Worm (Caenorhabditis elegans) whole organism, young adult: ENCODE results near the gene dct-6.

Source experiments
- B0336.3 ChIP-seq: fragments of 200-800 bp; sonication (Bioruptor generic); IDR thresholded peaks from 2 replicates; pipeline ENCODE4 v1.3.6; 2022; ENCODE audit warnings: missing genetic modification characterization, missing compliant biosample characterization
- C06A6.2 ChIP-seq: fragments of 200-800 bp; sonication (Bioruptor generic); conservative IDR thresholded peaks from 2 replicates; pipeline ENCODE4 v1.3.6; 2022; ENCODE audit warnings: missing genetic modification characterization, missing compliant biosample characterization
- C17E4.6 ChIP-seq: fragments of 200-800 bp; sonication (Bioruptor generic); IDR thresholded peaks from 2 replicates; pipeline ENCODE4 v1.3.6; 2022; ENCODE audit warnings: missing genetic modification reagents, missing genetic modification characterization, missing compliant biosample characterization
- F10E7.11 ChIP-seq: sonication (generic microtip); optimal IDR thresholded peaks from 2 replicates; lab custom pipeline; 2017; ENCODE audit warnings: mild to moderate bottlenecking, missing genetic modification characterization, moderate library complexity, missing compliant biosample characterization
- F55B11.4 ChIP-seq: sonication (generic microtip); optimal IDR thresholded peaks from 2 replicates; lab custom pipeline; 2016; ENCODE audit warnings: missing compliant biosample characterization, missing genetic modification characterization, borderline replicate concordance; ENCODE audit not compliant: insufficient read depth
- F57A8.1 ChIP-seq: fragments of 200-800 bp; sonication (Bioruptor generic); optimal IDR thresholded peaks from 2 replicates; lab custom pipeline; 2018; ENCODE audit warnings: mild to moderate bottlenecking, missing genetic modification characterization, moderate library complexity, missing compliant biosample characterization
- F57C9.4 ChIP-seq: sonication (generic microtip); optimal IDR thresholded peaks from 2 replicates; lab custom pipeline; 2017; ENCODE audit warnings: mild to moderate bottlenecking, missing genetic modification characterization, missing compliant biosample characterization
- K12H6.12 ChIP-seq: fragments of 200-800 bp; sonication (Bioruptor generic); optimal IDR thresholded peaks from 2 replicates; lab custom pipeline; 2018; ENCODE audit warnings: mild to moderate bottlenecking, missing genetic modification characterization, missing compliant biosample characterization
- Y53F4B.3 ChIP-seq: fragments of 200-800 bp; sonication (Bioruptor generic); IDR thresholded peaks from 2 replicates; pipeline ENCODE4 v1.3.6; 2022; ENCODE audit warnings: missing genetic modification reagents, missing genetic modification characterization, missing compliant biosample characterization
- Y95B8A.8 ChIP-seq: fragments of 200-800 bp; sonication (Bioruptor generic); IDR thresholded peaks from 2 replicates; pipeline ENCODE4 v1.3.6; 2022; ENCODE audit warnings: missing genetic modification reagents, missing genetic modification characterization, missing compliant biosample characterization
- aptf-2 ChIP-seq: fragments of 200-800 bp; sonication (Bioruptor generic); conservative IDR thresholded peaks from 2 replicates; pipeline ENCODE4 v1.3.6; 2022; ENCODE audit warnings: missing genetic modification reagents, missing genetic modification characterization, missing compliant biosample characterization
- aptf-3 ChIP-seq: fragments of 200-800 bp; sonication (Bioruptor generic); IDR thresholded peaks from 2 replicates; pipeline ENCODE4 v1.3.6; 2022; ENCODE audit warnings: missing genetic modification characterization, missing compliant biosample characterization
- atf-7 ChIP-seq: sonication (generic microtip); optimal IDR thresholded peaks from 2 replicates; lab custom pipeline; 2017; ENCODE audit warnings: mild to moderate bottlenecking, missing genetic modification characterization, missing compliant biosample characterization
- attf-3 ChIP-seq: fragments of 200-800 bp; sonication (Bioruptor generic); conservative IDR thresholded peaks from 2 replicates; pipeline ENCODE4 v1.3.6; 2022; ENCODE audit warnings: missing genetic modification reagents, missing genetic modification characterization, missing compliant biosample characterization
- attf-5 ChIP-seq: fragments of 200-800 bp; sonication (Bioruptor generic); optimal IDR thresholded peaks from 2 replicates; lab custom pipeline; 2018; ENCODE audit warnings: mild to moderate bottlenecking, missing genetic modification characterization, missing compliant biosample characterization
- ccch-3 ChIP-seq: fragments of 200-800 bp; sonication (Bioruptor generic); optimal IDR thresholded peaks from 2 replicates; lab custom pipeline; 2018; ENCODE audit warnings: mild to moderate bottlenecking, missing genetic modification characterization, missing compliant biosample characterization
- ceh-27 ChIP-seq: fragments of 200-800 bp; sonication (Bioruptor generic); optimal IDR thresholded peaks from 2 replicates; lab custom pipeline; 2018; ENCODE audit warnings: mild to moderate bottlenecking, missing genetic modification characterization, moderate library complexity, missing compliant biosample characterization
- ceh-40 ChIP-seq: fragments of 200-800 bp; sonication (Bioruptor generic); IDR thresholded peaks from 2 replicates; pipeline ENCODE4 v1.3.6; 2022; ENCODE audit warnings: missing genetic modification characterization, missing compliant biosample characterization
- ceh-79 ChIP-seq: sonication (generic microtip); optimal IDR thresholded peaks from 2 replicates; lab custom pipeline; 2017; ENCODE audit warnings: mild to moderate bottlenecking, missing genetic modification characterization, missing compliant biosample characterization
- chd-7 ChIP-seq: sonication (generic microtip); optimal IDR thresholded peaks from 2 replicates; lab custom pipeline; 2016; ENCODE audit warnings: mild to moderate bottlenecking, missing genetic modification characterization, moderate library complexity, missing compliant biosample characterization
- dox-1 ChIP-seq: fragments of 200-800 bp; sonication (Bioruptor generic); IDR thresholded peaks from 2 replicates; pipeline ENCODE4 v1.3.6; 2022; ENCODE audit warnings: missing genetic modification reagents, missing genetic modification characterization, missing compliant biosample characterization
- dpff-1 ChIP-seq: sonication (generic microtip); optimal IDR thresholded peaks from 2 replicates; lab custom pipeline; 2017; ENCODE audit warnings: mild to moderate bottlenecking, missing genetic modification characterization, missing compliant biosample characterization
- egl-44 ChIP-seq: fragments of 200-800 bp; sonication (Bioruptor generic); IDR thresholded peaks from 2 replicates; pipeline ENCODE4 v1.3.6; 2022; ENCODE audit warnings: missing genetic modification reagents, missing genetic modification characterization, missing compliant biosample characterization
- egrh-3 ChIP-seq: fragments of 200-800 bp; sonication (Bioruptor generic); IDR thresholded peaks from 2 replicates; pipeline ENCODE4 v1.3.6; 2022; ENCODE audit warnings: missing genetic modification reagents, missing genetic modification characterization, missing compliant biosample characterization
- him-1 ChIP-seq: sonication (generic microtip); optimal IDR thresholded peaks from 2 replicates; lab custom pipeline; 2016; ENCODE audit warnings: missing genotype, missing genetic modification reagents, missing genetic modification characterization, missing compliant biosample characterization
- hmg-1.2 ChIP-seq: fragments of 200-800 bp; sonication (Bioruptor generic); IDR thresholded peaks from 2 replicates; pipeline ENCODE4 v1.3.6; 2022; ENCODE audit warnings: missing genetic modification reagents, missing genetic modification characterization, missing compliant biosample characterization
- hsf-1 ChIP-seq: fragments of 200-800 bp; sonication (Bioruptor generic); IDR thresholded peaks from 2 replicates; pipeline ENCODE4 v1.3.6; 2022; ENCODE audit warnings: missing genetic modification reagents, missing genetic modification characterization, missing compliant biosample characterization
- let-607 ChIP-seq, 2 experiments: fragments of 200-800 bp in 1 of 2; sonication (Bioruptor generic) in 1 of 2; sonication (generic microtip) in 1 of 2; optimal IDR thresholded peaks; 2 replicates each; lab custom pipeline; 2016 to 2018; ENCODE audit warnings: mild to moderate bottlenecking in 2 of 2, missing compliant biosample characterization in 2 of 2, missing genetic modification characterization in 2 of 2, moderate library complexity in 2 of 2, missing genotype in 1 of 2
- lin-40 ChIP-seq: sonication (generic microtip); optimal IDR thresholded peaks from 2 replicates; lab custom pipeline; 2016; ENCODE audit warnings: missing genetic modification characterization, mild to moderate bottlenecking, missing compliant biosample characterization, missing genotype, missing genetic modification reagents
- lin-54 ChIP-seq: fragments of 200-800 bp; sonication (Bioruptor generic); optimal IDR thresholded peaks from 2 replicates; lab custom pipeline; 2018; ENCODE audit warnings: mild to moderate bottlenecking, missing genetic modification characterization, missing compliant biosample characterization
- lsy-27 ChIP-seq: sonication (generic microtip); optimal IDR thresholded peaks from 2 replicates; lab custom pipeline; 2017; ENCODE audit warnings: missing genetic modification characterization, mild to moderate bottlenecking, missing compliant biosample characterization, antibody characterized with exemption, missing genotype, borderline replicate concordance; ENCODE audit not compliant: insufficient read depth
- madf-3 ChIP-seq: fragments of 200-800 bp; sonication (Bioruptor generic); IDR thresholded peaks from 2 replicates; pipeline ENCODE4 v1.3.6; 2022; ENCODE audit warnings: missing genetic modification reagents, missing genetic modification characterization, missing compliant biosample characterization
- mes-4 ChIP-seq: sonication (generic microtip); optimal IDR thresholded peaks from 2 replicates; lab custom pipeline; 2016; ENCODE audit warnings: missing genotype, missing genetic modification characterization, missing compliant biosample characterization
- nfya-1 ChIP-seq: sonication (generic microtip); optimal IDR thresholded peaks from 2 replicates; lab custom pipeline; 2017; ENCODE audit warnings: antibody characterized with exemption, missing compliant biosample characterization, missing genetic modification characterization, borderline replicate concordance; ENCODE audit not compliant: insufficient read depth
- nhr-120 ChIP-seq: fragments of 200-800 bp; sonication (Bioruptor generic); IDR thresholded peaks from 2 replicates; pipeline ENCODE4 v1.3.6; 2022; ENCODE audit warnings: missing genetic modification characterization, missing compliant biosample characterization
- nhr-80 ChIP-seq: sonication (generic microtip); optimal IDR thresholded peaks from 2 replicates; lab custom pipeline; 2016; ENCODE audit warnings: missing genetic modification characterization, missing compliant biosample characterization
- pbrm-1 ChIP-seq: fragments of 200-800 bp; sonication (Bioruptor generic); IDR thresholded peaks from 2 replicates; pipeline ENCODE4 v1.3.6; 2022; ENCODE audit warnings: missing genetic modification reagents, missing genetic modification characterization, missing compliant biosample characterization
- rec-8 ChIP-seq, 2 experiments: sonication (generic microtip); optimal IDR thresholded peaks; 2 replicates each; lab custom pipeline; 2016; ENCODE audit warnings: mild to moderate bottlenecking in 2 of 2, missing genetic modification characterization in 2 of 2, missing genetic modification reagents in 2 of 2, missing genotype in 2 of 2, missing biosample characterization in 1 of 2, missing compliant biosample characterization in 1 of 2, moderate library complexity in 1 of 2
- repo-1 ChIP-seq: sonication (generic microtip); optimal IDR thresholded peaks from 2 replicates; lab custom pipeline; 2017; ENCODE audit warnings: mild to moderate bottlenecking, missing genetic modification characterization, missing compliant biosample characterization
- snpc-1.3 ChIP-seq: sonication (generic microtip); optimal IDR thresholded peaks from 2 replicates; lab custom pipeline; 2017; ENCODE audit warnings: missing genetic modification characterization, mild to moderate bottlenecking, missing compliant biosample characterization, antibody characterized with exemption, moderate library complexity, missing genotype, missing genetic modification reagents; ENCODE audit not compliant: insufficient read depth
- sptf-2 ChIP-seq: fragments of 200-800 bp; sonication (Bioruptor generic); optimal IDR thresholded peaks from 2 replicates; lab custom pipeline; 2018; ENCODE audit warnings: mild to moderate bottlenecking, missing genetic modification characterization, missing compliant biosample characterization
- unc-130 ChIP-seq: sonication (generic microtip); optimal IDR thresholded peaks from 2 replicates; lab custom pipeline; 2016; ENCODE audit warnings: missing genetic modification reagents, missing genetic modification characterization, missing compliant biosample characterization
- xnd-1 ChIP-seq: sonication (generic microtip); optimal IDR thresholded peaks from 2 replicates; lab custom pipeline; 2016; ENCODE audit warnings: missing genotype, missing genetic modification reagents, missing genetic modification characterization, missing compliant biosample characterization
- zim-3 ChIP-seq: sonication (generic microtip); optimal IDR thresholded peaks from 2 replicates; lab custom pipeline; 2017; ENCODE audit warnings: mild to moderate bottlenecking, missing genetic modification characterization, moderate library complexity, missing compliant biosample characterization
- ztf-22 ChIP-seq: fragments of 200-800 bp; sonication (Bioruptor generic); optimal IDR thresholded peaks from 2 replicates; lab custom pipeline; 2018; ENCODE audit warnings: mild to moderate bottlenecking, missing genetic modification characterization, moderate library complexity, missing compliant biosample characterization
- ztf-25 ChIP-seq: fragments of 200-800 bp; sonication (Bioruptor generic); IDR thresholded peaks from 2 replicates; pipeline ENCODE4 v1.3.6; 2022; ENCODE audit warnings: missing genetic modification reagents, missing genetic modification characterization, missing compliant biosample characterization
- ztf-3 ChIP-seq: fragments of 200-800 bp; sonication (Bioruptor generic); optimal IDR thresholded peaks from 2 replicates; lab custom pipeline; 2018; ENCODE audit warnings: mild to moderate bottlenecking, missing genetic modification characterization, missing compliant biosample characterization

dct-6 gene

ce11 chrIII:5953041-5953912 lies 12.9 kb upstream of the dct-6 start (continued):
- TF ChIP-seq aptf-2 (GFP tag; lab: Robert Waterston, UW) (no peak), ztf-22 (no peak), repo-1 (tag; lab: Kevin White, UChicago) (peak; percentile 49), mes-4 (tag; lab: Kevin White, UChicago) (no peak), ceh-27 (no peak), egrh-3 (GFP tag; lab: Robert Waterston, UW) (no peak), zim-3 (tag; lab: Kevin White, UChicago) (no peak), F55B11.4 (tag; lab: Kevin White, UChicago) (no peak), atf-7 (tag; lab: Kevin White, UChicago) (no peak), hsf-1 (GFP tag; lab: Robert Waterston, UW) (no peak), F10E7.11 (tag; lab: Kevin White, UChicago) (peak; percentile 21), nfya-1 (tag; lab: Kevin White, UChicago) (no peak), rec-8 (tag; optimal IDR thresholded peaks at IDR 0.05; lab: Kevin White, UChicago) (peak; percentile 7 to 29), Y53F4B.3 (no peak), K12H6.12 (no peak), Y95B8A.8 (GFP tag; lab: Robert Waterston, UW) (no peak), sptf-2 (GFP tag; lab: Kevin White, UChicago) (no peak), nhr-120 (GFP tag; lab: Robert Waterston, UW) (no peak), him-1 (peak; percentile 76), attf-3 (GFP tag; lab: Robert Waterston, UW) (no peak), dox-1 (GFP tag; lab: Robert Waterston, UW) (peak; percentile 35; the same call in 1 of the 2 replicates), B0336.3 (GFP tag; lab: Robert Waterston, UW) (peak; percentile 66), ztf-3 (GFP tag; lab: Kevin White, UChicago) (no peak), F57A8.1 (GFP tag; lab: Kevin White, UChicago) (no peak), attf-5 (GFP tag; lab: Kevin White, UChicago) (no peak), dpff-1 (no peak), ztf-25 (no peak), ceh-40 (no peak), chd-7 (no peak), aptf-3 (GFP tag; lab: Robert Waterston, UW) (no peak), let-607 (tag; optimal IDR thresholded peaks at IDR 0.05; lab: Kevin White, UChicago) (no peak), nhr-80 (tag; lab: Kevin White, UChicago) (no peak), madf-3 (GFP tag; lab: Robert Waterston, UW) (0 out of 2 replicates have a peak, but pooled peaks have one; percentile 30), xnd-1 (tag; lab: Kevin White, UChicago) (no peak), hmg-1.2 (GFP tag; lab: Robert Waterston, UW) (no peak), pbrm-1 (GFP tag; lab: Robert Waterston, UW) (no peak), lsy-27 (tag; lab: Kevin White, UChicago) (no peak), lin-40 (tag; lab: Kevin White, UChicago) (no peak), ceh-79 (tag; lab: Kevin White, UChicago) (no peak), lin-54 (GFP tag; lab: Kevin White, UChicago) (peak; percentile 33), ccch-3 (GFP tag; lab: Kevin White, UChicago) (no peak), unc-130 (GFP tag; lab: Kevin White, UChicago) (no peak), egl-44 (GFP tag; lab: Robert Waterston, UW) (no peak), snpc-1.3 (tag; lab: Kevin White, UChicago) (no peak), C17E4.6 (no peak), C06A6.2 (GFP tag; lab: Robert Waterston, UW) (no peak), F57C9.4 (tag; lab: Kevin White, UChicago) (no peak)
